Fruit fly (Drosophila melanogaster) whole organism: Measurements from ENCODE around the gene CG3191.

Source experiments
- CG8478 ChIP-seq: fragments of >200 bp; optimal IDR thresholded peaks from 2 replicates; lab custom pipeline; 2018; ENCODE audit warnings: inconsistent platforms
- Dll ChIP-seq: fragments of >200 bp; optimal IDR thresholded peaks from 2 replicates; lab custom pipeline; 2017
- pan ChIP-seq: fragments of >200 bp; optimal IDR thresholded peaks from 2 replicates; lab custom pipeline; 2017
- psq ChIP-seq: fragments of >200 bp; optimal IDR thresholded peaks from 2 replicates; lab custom pipeline; 2017

DNA sequence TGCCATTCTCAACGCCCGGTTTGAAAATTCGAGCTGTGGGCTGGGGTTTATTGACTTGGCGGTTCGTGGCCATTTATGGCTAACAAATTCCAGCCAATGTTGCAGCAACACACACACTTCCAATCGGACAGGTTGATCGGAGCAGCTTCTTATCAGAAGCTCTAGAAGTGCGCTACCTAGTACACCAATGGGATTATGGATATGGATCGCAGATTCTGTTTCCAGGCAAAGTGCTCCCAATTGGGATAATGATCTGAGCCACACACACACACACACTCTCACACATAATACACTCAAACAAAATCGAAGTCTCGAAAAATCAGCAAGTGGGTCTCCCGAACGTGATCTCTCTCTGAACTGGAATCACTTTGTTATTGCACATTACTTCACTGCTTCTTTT, 30.2 kb downstream of the CG3191 start:
- TF ChIP-seq psq (no peak), CG8478 (lab: Kevin White, UChicago) (no peak), Dll (lab: Kevin White, UChicago) (no peak), pan (no peak)
